Worm (Caenorhabditis elegans) whole organism, late embryonic: ENCODE results near the gene F49E2.5.

Experiments used
- C08G9.2 ChIP-seq: sonication (generic microtip); optimal IDR thresholded peaks from 2 replicates; lab custom pipeline; 2016; ENCODE audit warnings: mild to moderate bottlenecking, missing genetic modification characterization, moderate library complexity, missing compliant biosample characterization
- K02D7.2 ChIP-seq: sonication (generic microtip); optimal IDR thresholded peaks from 2 replicates; lab custom pipeline; 2017; ENCODE audit warnings: mild to moderate bottlenecking, missing genetic modification characterization, missing compliant biosample characterization
- Y22D7AL.16 ChIP-seq: sonication (generic microtip); optimal IDR thresholded peaks from 2 replicates; lab custom pipeline; 2016; ENCODE audit warnings: missing genetic modification characterization, missing compliant biosample characterization
- ama-1 ChIP-seq: fragments of 150-350 bp; optimal IDR thresholded peaks from 2 replicates; lab custom pipeline; 2014
- ceh-19 ChIP-seq: fragments of 200-800 bp; sonication (Bioruptor generic); optimal IDR thresholded peaks from 2 replicates; lab custom pipeline; 2018; ENCODE audit warnings: mild to moderate bottlenecking, missing genetic modification characterization, missing compliant biosample characterization
- ceh-9 ChIP-seq: sonication (generic microtip); optimal IDR thresholded peaks from 2 replicates; lab custom pipeline; 2016; ENCODE audit warnings: mild to moderate bottlenecking, missing genetic modification characterization, inconsistent platforms, missing compliant biosample characterization
- elt-4 ChIP-seq: sonication (generic microtip); optimal IDR thresholded peaks from 2 replicates; lab custom pipeline; 2016; ENCODE audit warnings: missing genetic modification characterization, missing compliant biosample characterization
- eyg-1 ChIP-seq: sonication (generic microtip); optimal IDR thresholded peaks from 2 replicates; lab custom pipeline; 2016; ENCODE audit warnings: missing genotype, missing genetic modification characterization, missing compliant biosample characterization
- nhr-11 ChIP-seq: fragments of 150-350 bp; optimal IDR thresholded peaks from 2 replicates; lab custom pipeline; 2014; ENCODE audit warnings: missing biosample characterization, missing genetic modification characterization
- pag-3 ChIP-seq: sonication (generic microtip); optimal IDR thresholded peaks from 2 replicates; lab custom pipeline; 2016; ENCODE audit warnings: missing compliant biosample characterization, missing genetic modification characterization, borderline replicate concordance
- pha-4 ChIP-seq: fragments of 150-350 bp; optimal IDR thresholded peaks from 2 replicates; lab custom pipeline; 2018; ENCODE audit warnings: missing biosample characterization, missing genetic modification reagents, missing genetic modification characterization
- pqm-1 ChIP-seq: sonication (generic microtip); optimal IDR thresholded peaks from 2 replicates; lab custom pipeline; 2016; ENCODE audit warnings: missing genetic modification characterization, missing compliant biosample characterization
- sox-4 ChIP-seq: sonication (generic microtip); optimal IDR thresholded peaks from 2 replicates; lab custom pipeline; 2017; ENCODE audit warnings: mild to moderate bottlenecking, missing genetic modification characterization, inconsistent platforms, missing compliant biosample characterization

DNA sequence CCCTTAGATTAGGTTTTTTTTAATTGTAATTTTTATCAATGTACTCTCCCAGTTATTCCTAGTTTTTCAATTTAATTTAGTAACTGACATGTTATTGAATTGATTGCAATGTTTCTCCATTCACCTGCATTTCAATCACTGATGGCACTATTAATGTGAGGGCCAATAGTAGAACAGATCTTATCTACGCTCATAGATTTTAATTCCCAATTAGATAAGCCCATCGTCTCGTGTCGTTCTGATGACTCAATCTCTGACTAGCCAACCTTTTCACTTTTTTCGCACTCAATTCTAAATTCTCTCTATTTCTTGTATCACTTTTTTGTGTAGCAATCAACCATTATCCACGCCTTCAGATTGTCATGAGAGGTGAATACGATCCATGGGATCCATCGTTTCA is 31.0 kb upstream of the F49E2.5 start:
- TF ChIP-seq sox-4 (no peak), ceh-19 (GFP tag; lab: Kevin White, UChicago) (no peak), elt-4 (tag; lab: Kevin White, UChicago) (no peak), Y22D7AL.16 (no peak), C08G9.2 (tag; lab: Kevin White, UChicago) (no peak), ama-1 (lab: Kevin White, UChicago) (no peak), K02D7.2 (tag; lab: Kevin White, UChicago) (no peak), nhr-11 (no peak), pha-4 (tag; lab: Kevin White, UChicago) (no peak), pqm-1 (tag; lab: Kevin White, UChicago) (no peak), ceh-9 (tag; lab: Kevin White, UChicago) (no peak), eyg-1 (tag; lab: Kevin White, UChicago) (no peak), pag-3 (tag; lab: Kevin White, UChicago) (no peak)
